Fruit fly (Drosophila melanogaster): ENCODE results near the gene Cpr5C.

The Cpr5C gene

dm6 chrX:5786559-5786958, 17.9 kb upstream of the Cpr5C start (continued):
- TF ChIP-seq CG32006 (GFP tag; optimal IDR thresholded peaks at IDR 0.05) = peak; percentile 89
- TF ChIP-seq CG6163 (GFP tag; IDR thresholded peaks at IDR 0.05) = peak; percentile 70
- TF ChIP-seq Ets21C (GFP tag; optimal IDR thresholded peaks at IDR 0.05) = peak; percentile 4
- TF ChIP-seq topi (GFP tag; optimal IDR thresholded peaks at IDR 0.05) = no peak
- peak; percentile 89 for TF ChIP-seq Eip78C (GFP tag)
- TF ChIP-seq CG3919 (GFP tag; optimal IDR thresholded peaks at IDR 0.05) = no peak
- TF ChIP-seq Sox102F (GFP tag; optimal IDR thresholded peaks at IDR 0.05) = peak; percentile 78
- peak; percentile 71 for TF ChIP-seq svp (GFP tag)
- TF ChIP-seq CG6276 (GFP tag; optimal IDR thresholded peaks at IDR 0.05) = no peak
- TF ChIP-seq Lpt (GFP tag; optimal IDR thresholded peaks at IDR 0.05) = peak; percentile 82
- peak; percentile 82 for TF ChIP-seq pdm3 (GFP tag; optimal IDR thresholded peaks at IDR 0.05)
- peak; percentile 11 for TF ChIP-seq Eip93F (GFP tag; optimal IDR thresholded peaks at IDR 0.05)
- no peak for TF ChIP-seq CG11762 (GFP tag; optimal IDR thresholded peaks at IDR 0.05; ENCODE audit: insufficient read depth)
- TF ChIP-seq Sox14 (GFP tag; optimal IDR thresholded peaks at IDR 0.05) = peak; percentile 71

dm6 chrX:5789187-5789586, 15.3 kb upstream of the Cpr5C start, which contains the start of gene CG15767:
Gene CG15767 (plus strand): TSS chrX:5789487.
- TF ChIP-seq Met (GFP tag; optimal IDR thresholded peaks at IDR 0.05) = no peak

- TF ChIP-seq CG16779 (tag; optimal IDR thresholded peaks at IDR 0.05) = no peak
- no peak for TF ChIP-seq svp (GFP tag)
- TF ChIP-seq acj6 (GFP tag; optimal IDR thresholded peaks at IDR 0.05) = no peak
- no peak for TF ChIP-seq CG15336 (GFP tag; IDR thresholded peaks at IDR 0.05)
- TF ChIP-seq Eip75B (GFP tag; optimal IDR thresholded peaks at IDR 0.05) = no peak
- no peak for TF ChIP-seq Ets96B (tag; optimal IDR thresholded peaks at IDR 0.05)
- no peak for TF ChIP-seq Ets21C (GFP tag; optimal IDR thresholded peaks at IDR 0.05)
- TF ChIP-seq cyc (GFP tag; optimal IDR thresholded peaks at IDR 0.05) = no peak
- TF ChIP-seq CG31627 (GFP tag; optimal IDR thresholded peaks at IDR 0.05) = no peak
- TF ChIP-seq Met (GFP tag; optimal IDR thresholded peaks at IDR 0.05) = no peak
- TF ChIP-seq CG1621 (tag; optimal IDR thresholded peaks at IDR 0.05) = no peak
- no peak for TF ChIP-seq CG11294 (GFP tag; IDR thresholded peaks at IDR 0.05)
- TF ChIP-seq CG6163 (GFP tag; IDR thresholded peaks at IDR 0.05) = no peak
- no peak for TF ChIP-seq CG8119 (GFP tag; IDR thresholded peaks at IDR 0.05)
- TF ChIP-seq vri (GFP tag; optimal IDR thresholded peaks at IDR 0.05) = no peak
Measured at dm6 chrX:5791840-5792239, 12.6 kb upstream of the Cpr5C start, which contains the start of gene CG12239. Gene CG12239 (plus strand): TSS chrX:5792140.

dm6 chrX:5800634-5801033, 3.8 kb upstream of the Cpr5C start:
- TF ChIP-seq topi (GFP tag; optimal IDR thresholded peaks at IDR 0.05) (no peak), CG10669 (GFP tag; optimal IDR thresholded peaks at IDR 0.05) (peak; percentile 2), Eip78C (GFP tag) (peak; percentile 52), svp (GFP tag) (peak; percentile 66)

DNA sequence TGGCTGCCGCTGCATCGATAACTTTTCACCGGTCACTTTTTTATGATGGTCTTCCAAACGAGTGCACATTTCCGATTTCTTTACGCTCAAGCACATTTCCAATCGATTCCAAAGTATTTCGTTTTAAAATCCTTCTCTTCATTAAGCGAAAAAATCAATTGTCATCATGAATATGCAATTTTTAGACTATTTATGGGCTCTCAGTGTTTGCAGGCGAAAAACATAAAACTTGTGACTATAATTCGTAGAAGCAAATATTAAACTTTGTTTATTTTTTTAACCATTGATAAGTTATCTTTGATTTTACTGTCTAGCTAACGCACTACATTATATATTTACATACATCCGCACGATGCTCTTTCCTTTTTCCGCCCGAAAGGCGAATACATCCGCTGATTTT, 4.2 kb downstream of the Cpr5C start, which contains the start of gene Prosbeta2R1:
Gene Prosbeta2R1 (plus strand): TSS at position 301 of the 400 bp plus-strand sequence.
- TF ChIP-seq CG8632 (GFP tag; optimal IDR thresholded peaks at IDR 0.05) = no peak
- no peak for TF ChIP-seq Blimp-1 (GFP tag; optimal IDR thresholded peaks at IDR 0.05)
- TF ChIP-seq topi (GFP tag; optimal IDR thresholded peaks at IDR 0.05) = no peak
- no peak for TF ChIP-seq CG6808 (GFP tag; optimal IDR thresholded peaks at IDR 0.05)
- no peak for TF ChIP-seq CG16779 (tag; optimal IDR thresholded peaks at IDR 0.05)
- no peak for TF ChIP-seq CG32006 (GFP tag; optimal IDR thresholded peaks at IDR 0.05)
- no peak for TF ChIP-seq cyc (GFP tag; optimal IDR thresholded peaks at IDR 0.05)
- no peak for TF ChIP-seq Sox102F (GFP tag; optimal IDR thresholded peaks at IDR 0.05)
- no peak for TF ChIP-seq acj6 (GFP tag; optimal IDR thresholded peaks at IDR 0.05)
- TF ChIP-seq vri (GFP tag; optimal IDR thresholded peaks at IDR 0.05) = no peak
- TF ChIP-seq CG11762 (GFP tag; optimal IDR thresholded peaks at IDR 0.05; ENCODE audit: insufficient read depth) = no peak
- no peak for TF ChIP-seq Hr38 (GFP tag; optimal IDR thresholded peaks at IDR 0.05)
- no peak for TF ChIP-seq CG9139 (GFP tag; optimal IDR thresholded peaks at IDR 0.05)
- TF ChIP-seq Sox15 (GFP tag; optimal IDR thresholded peaks at IDR 0.05) = no peak
- TF ChIP-seq CG6276 (GFP tag; optimal IDR thresholded peaks at IDR 0.05) = no peak
- no peak for TF ChIP-seq svp (GFP tag)
- no peak for TF ChIP-seq CG1621 (tag; optimal IDR thresholded peaks at IDR 0.05)
- TF ChIP-seq Eip78C (GFP tag) = no peak
